Fruit fly (Drosophila melanogaster) whole organism, embryonic: ENCODE data around the gene CaMKI.

Experiments
- ATbp ChIP-seq: fragments of 200-800 bp; sonication (Bioruptor generic); optimal IDR thresholded peaks from 2 replicates; lab custom pipeline; 2017; ENCODE audit warnings: missing biosample characterization, mild to moderate bottlenecking, missing genetic modification characterization, missing genetic modification reagents
- Antp ChIP-seq: fragments of 200-800 bp; sonication (Bioruptor generic); optimal IDR thresholded peaks from 3 replicates; lab custom pipeline; 2016; ENCODE audit warnings: missing biosample characterization, missing genetic modification characterization
- Asciz ChIP-seq: fragments of 200-800 bp; sonication (Bioruptor generic); optimal IDR thresholded peaks from 2 replicates; lab custom pipeline; 2017; ENCODE audit warnings: missing biosample characterization, mild to moderate bottlenecking, missing genetic modification characterization, missing genetic modification reagents
- Atf6 ChIP-seq: fragments of 200-800 bp; sonication (Bioruptor generic); IDR thresholded peaks from 2 replicates; pipeline ENCODE4 v1.3.6; 2022; ENCODE audit warnings: missing biosample characterization, missing genetic modification characterization
- Bgb ChIP-seq: fragments of 200-800 bp; sonication (Bioruptor generic); IDR thresholded peaks from 2 replicates; pipeline ENCODE4 v1.3.6; 2022; ENCODE audit warnings: missing biosample characterization, missing genetic modification characterization; ENCODE audit not compliant: partially characterized antibody
- C15 ChIP-seq: fragments of 200-800 bp; sonication (Bioruptor generic); IDR thresholded peaks from 3 replicates; pipeline ENCODE4 v1.3.6; 2022; ENCODE audit warnings: missing biosample characterization, missing genetic modification characterization
- CG10654 ChIP-seq: fragments of 200-800 bp; sonication (Bioruptor generic); optimal IDR thresholded peaks from 2 replicates; lab custom pipeline; 2016; ENCODE audit warnings: missing biosample characterization, missing genetic modification characterization
- CG11696 ChIP-seq: fragments of 200-800 bp; sonication (Bioruptor generic); IDR thresholded peaks from 2 replicates; pipeline ENCODE4 v1.3.6; 2022; ENCODE audit warnings: missing biosample characterization, missing genetic modification characterization
- CG12299 ChIP-seq: fragments of 200-800 bp; sonication (Bioruptor generic); optimal IDR thresholded peaks from 2 replicates; lab custom pipeline; 2018; ENCODE audit warnings: missing biosample characterization, mild to moderate bottlenecking, missing genetic modification characterization
- CG12769 ChIP-seq: fragments of 200-800 bp; sonication (Bioruptor generic); optimal IDR thresholded peaks from 2 replicates; lab custom pipeline; 2019; ENCODE audit warnings: missing biosample characterization, mild to moderate bottlenecking, missing genetic modification characterization, moderate library complexity
- CG15601 ChIP-seq: fragments of 200-800 bp; sonication (Bioruptor generic); optimal IDR thresholded peaks from 3 replicates; lab custom pipeline; 2019; ENCODE audit warnings: missing biosample characterization, mild to moderate bottlenecking, missing genetic modification characterization, moderate library complexity
- CG17359 ChIP-seq: fragments of 200-800 bp; sonication (Bioruptor generic); optimal IDR thresholded peaks from 3 replicates; lab custom pipeline; 2018; ENCODE audit warnings: missing biosample characterization, mild to moderate bottlenecking, missing genetic modification characterization, moderate library complexity
- CG18764 ChIP-seq: fragments of 200-800 bp; sonication (Bioruptor generic); optimal IDR thresholded peaks from 3 replicates; lab custom pipeline; 2016; ENCODE audit warnings: missing biosample characterization, missing genetic modification characterization
- CG31441 ChIP-seq: fragments of 200-800 bp; sonication (Bioruptor generic); IDR thresholded peaks from 2 replicates; pipeline ENCODE4 v1.3.6; 2022; ENCODE audit warnings: missing biosample characterization, missing genetic modification characterization
- CG7928 ChIP-seq: fragments of 200-800 bp; sonication (Bioruptor generic); optimal IDR thresholded peaks from 2 replicates; lab custom pipeline; 2017; ENCODE audit warnings: missing biosample characterization, mild to moderate bottlenecking, missing genetic modification characterization
- CG8290 ChIP-seq, 3 experiments: fragments of 200-800 bp; sonication (Bioruptor generic); optimal IDR thresholded peaks; 2 replicates each; lab custom pipeline; 2016 to 2019; ENCODE audit warnings: missing biosample characterization in 3 of 3, missing genetic modification characterization in 3 of 3, mild to moderate bottlenecking in 2 of 3, moderate library complexity in 1 of 3
- CG9932 ChIP-seq: fragments of 200-800 bp; sonication (Bioruptor generic); IDR thresholded peaks from 2 replicates; pipeline ENCODE4 v1.3.6; 2022; ENCODE audit warnings: missing biosample characterization, missing genetic modification characterization
- Dbx ChIP-seq: fragments of 200-800 bp; sonication (Bioruptor generic); IDR thresholded peaks from 3 replicates; pipeline ENCODE4 v1.3.6; 2022; ENCODE audit warnings: missing biosample characterization, missing genetic modification characterization
- Dref ChIP-seq: fragments of 200-800 bp; sonication (Bioruptor generic); IDR thresholded peaks from 2 replicates; pipeline ENCODE4 v1.3.6; 2022; ENCODE audit warnings: missing biosample characterization, missing genetic modification characterization
- Fer2 ChIP-seq: fragments of 200-800 bp; sonication (Bioruptor generic); optimal IDR thresholded peaks from 2 replicates; lab custom pipeline; 2018; ENCODE audit warnings: missing biosample characterization, mild to moderate bottlenecking, missing genetic modification characterization, moderate library complexity
- HLH54F ChIP-seq: fragments of 200-800 bp; sonication (Bioruptor generic); optimal IDR thresholded peaks from 3 replicates; lab custom pipeline; 2016; ENCODE audit warnings: missing biosample characterization, missing genetic modification characterization
- Hey ChIP-seq: fragments of 200-800 bp; sonication (Bioruptor generic); optimal IDR thresholded peaks from 3 replicates; lab custom pipeline; 2018; ENCODE audit warnings: missing biosample characterization, mild to moderate bottlenecking, missing genetic modification characterization
- Jarid2 ChIP-seq: fragments of 200-800 bp; sonication (Bioruptor generic); optimal IDR thresholded peaks from 3 replicates; lab custom pipeline; 2017; ENCODE audit warnings: mild to moderate bottlenecking, missing biosample characterization, missing genetic modification reagents, missing genetic modification characterization
- Lim3 ChIP-seq: fragments of 200-800 bp; sonication (Bioruptor generic); IDR thresholded peaks from 2 replicates; pipeline ENCODE4 v1.3.6; 2022; ENCODE audit warnings: missing biosample characterization, missing genetic modification characterization
- Lpt ChIP-seq: fragments of >200 bp; optimal IDR thresholded peaks from 2 replicates; lab custom pipeline; 2018; ENCODE audit warnings: missing biosample characterization, missing genetic modification characterization
- Pdp1 ChIP-seq, 2 experiments: fragments of 200-800 bp; sonication (Bioruptor generic); optimal IDR thresholded peaks; 3 replicates each; lab custom pipeline; 2016; ENCODE audit warnings: missing biosample characterization in 2 of 2, missing genetic modification characterization in 2 of 2, mild to moderate bottlenecking in 1 of 2, moderate library complexity in 1 of 2
- Scr ChIP-seq: fragments of 200-800 bp; sonication (Bioruptor generic); IDR thresholded peaks from 2 replicates; pipeline ENCODE4 v1.3.6; 2022; ENCODE audit warnings: missing biosample characterization, missing genetic modification characterization; ENCODE audit not compliant: partially characterized antibody
- Trl ChIP-seq, 3 experiments: fragments of >200 bp in 2 of 3; fragments of 200-800 bp in 1 of 3; sonication (Bioruptor generic) in 1 of 3; optimal IDR thresholded peaks; 2 replicates in 1 of 3; 3 replicates in 2 of 3; lab custom pipeline; 2016 to 2017; ENCODE audit warnings: missing biosample characterization in 1 of 3, missing genetic modification characterization in 1 of 3
- ap ChIP-seq: fragments of 200-800 bp; sonication (Bioruptor generic); IDR thresholded peaks from 2 replicates; pipeline ENCODE4 v1.3.6; 2022; ENCODE audit warnings: missing biosample characterization, missing genetic modification characterization
- bab2 ChIP-seq: fragments of 200-800 bp; sonication (Bioruptor generic); optimal IDR thresholded peaks from 2 replicates; lab custom pipeline; 2016; ENCODE audit warnings: missing biosample characterization, missing genetic modification characterization
- cato ChIP-seq: fragments of 200-800 bp; sonication (Bioruptor generic); optimal IDR thresholded peaks from 2 replicates; lab custom pipeline; 2016; ENCODE audit warnings: missing biosample characterization, missing genetic modification characterization, borderline replicate concordance
- croc ChIP-seq: fragments of 200-800 bp; sonication (Bioruptor generic); conservative IDR thresholded peaks from 3 replicates; pipeline ENCODE4 v1.3.6; 2022; ENCODE audit warnings: missing biosample characterization, missing genetic modification characterization
- crp ChIP-seq, 2 experiments: fragments of 200-800 bp; sonication (Bioruptor generic); optimal IDR thresholded peaks; 2 replicates in 1 of 2; 3 replicates in 1 of 2; lab custom pipeline; 2017; ENCODE audit warnings: missing biosample characterization in 2 of 2, missing genetic modification characterization in 2 of 2, mild to moderate bottlenecking in 1 of 2, moderate library complexity in 1 of 2
- dmrt11E ChIP-seq: fragments of 200-800 bp; sonication (Bioruptor generic); optimal IDR thresholded peaks from 3 replicates; lab custom pipeline; 2018; ENCODE audit warnings: missing biosample characterization, mild to moderate bottlenecking, missing genetic modification characterization, moderate library complexity
- hbn ChIP-seq: fragments of 200-800 bp; sonication (Bioruptor generic); IDR thresholded peaks from 2 replicates; pipeline ENCODE4 v1.3.6; 2022; ENCODE audit warnings: missing biosample characterization, missing genetic modification characterization; ENCODE audit not compliant: partially characterized antibody
- kni ChIP-seq: fragments of 200-800 bp; sonication (Bioruptor generic); optimal IDR thresholded peaks from 3 replicates; lab custom pipeline; 2017; ENCODE audit warnings: mild to moderate bottlenecking, missing biosample characterization, missing genetic modification reagents, missing genetic modification characterization
- maf-S ChIP-seq: fragments of 200-800 bp; sonication (Bioruptor generic); optimal IDR thresholded peaks from 2 replicates; lab custom pipeline; 2016; ENCODE audit warnings: missing biosample characterization, missing genetic modification characterization
- nerfin-2 ChIP-seq: fragments of 200-800 bp; sonication (Bioruptor generic); IDR thresholded peaks from 2 replicates; pipeline ENCODE4 v1.3.6; 2022; ENCODE audit warnings: missing biosample characterization, missing genetic modification characterization; ENCODE audit not compliant: partially characterized antibody
- so ChIP-seq: fragments of 200-800 bp; sonication (Bioruptor generic); IDR thresholded peaks from 3 replicates; pipeline ENCODE4 v1.3.6; 2022; ENCODE audit warnings: missing biosample characterization, missing genetic modification characterization
- trh ChIP-seq: fragments of 200-800 bp; sonication (Bioruptor generic); optimal IDR thresholded peaks from 2 replicates; lab custom pipeline; 2016; ENCODE audit warnings: missing biosample characterization, missing genetic modification characterization
- usp ChIP-seq: fragments of >200 bp; optimal IDR thresholded peaks from 2 replicates; lab custom pipeline; 2017; ENCODE audit warnings: missing biosample characterization, missing genetic modification characterization
- vvl ChIP-seq: fragments of 200-800 bp; sonication (Bioruptor generic); IDR thresholded peaks from 2 replicates; pipeline ENCODE4 v1.3.6; 2022; ENCODE audit warnings: missing biosample characterization, missing genetic modification characterization

CaMKI gene

dm6 chr4:424630-425327 lies 20.5 kb upstream of the CaMKI start (continued):
- TF ChIP-seq Dbx (GFP tag; lab: Robert Waterston, UW) (peak; percentile 95; the same call in 2 of the 3 replicates), CG18764 (GFP tag; lab: Kevin White, UChicago) (peak; percentile 92), Atf6 (GFP tag; lab: Robert Waterston, UW) (peak; percentile 78), CG11696 (GFP tag; lab: Robert Waterston, UW) (no peak; the same call in 1 of the 2 replicates), so (GFP tag; lab: Robert Waterston, UW) (peak; percentile 75; the same call in 1 of the 3 replicates), Asciz (GFP tag; lab: Kevin White, UChicago) (peak; percentile 88), CG8290 (GFP tag; optimal IDR thresholded peaks at IDR 0.05; lab: Kevin White, UChicago) (peak; percentile 91), CG8290 (tag; optimal IDR thresholded peaks at IDR 0.05; lab: Kevin White, UChicago) (peak; percentile 70 to 84), CG15601 (tag; lab: Kevin White, UChicago) (peak; percentile 90), vvl (GFP tag; lab: Robert Waterston, UW) (peak; percentile 97), CG12769 (peak; percentile 73), CG9932 (GFP tag; lab: Robert Waterston, UW) (no peak; the same call in 1 of the 2 replicates), Bgb (peak; percentile 88), nerfin-2 (no peak), dmrt11E (tag; lab: Kevin White, UChicago) (peak; percentile 83), ATbp (GFP tag; lab: Kevin White, UChicago) (peak; percentile 90), Lim3 (no peak), maf-S (GFP tag; lab: Kevin White, UChicago) (peak; percentile 96), Hey (tag; lab: Kevin White, UChicago) (no peak), HLH54F (GFP tag; lab: Kevin White, UChicago) (peak; percentile 92), Scr (peak; percentile 45), Trl (optimal IDR thresholded peaks at IDR 0.05; lab: Kevin White, UChicago) (peak; percentile 22 to 56), Trl (GFP tag; optimal IDR thresholded peaks at IDR 0.05; lab: Kevin White, UChicago) (peak; percentile 97), Jarid2 (peak; percentile 90), trh (GFP tag; lab: Kevin White, UChicago) (peak; percentile 89), Antp (GFP tag; lab: Kevin White, UChicago) (peak; percentile 93), CG10654 (GFP tag; lab: Kevin White, UChicago) (peak; percentile 92), bab2 (peak; percentile 92), hbn (GFP tag; lab: Robert Waterston, UW) (no peak), ap (GFP tag; lab: Robert Waterston, UW) (no peak; the same call in 1 of the 2 replicates), usp (GFP tag; lab: Kevin White, UChicago) (no peak), kni (GFP tag; lab: Kevin White, UChicago) (peak; percentile 88), C15 (GFP tag; lab: Robert Waterston, UW) (peak; percentile 77), Fer2 (tag; lab: Kevin White, UChicago) (peak; percentile 86), Pdp1 (GFP tag; optimal IDR thresholded peaks at IDR 0.05; lab: Kevin White, UChicago) (peak; percentile 93 to 95), Lpt (GFP tag; lab: Kevin White, UChicago) (peak; percentile 100), CG12299 (tag; lab: Kevin White, UChicago) (peak; percentile 75), crp (GFP tag; optimal IDR thresholded peaks at IDR 0.05; lab: Kevin White, UChicago) (peak in 1 of 2 experiments; percentile 50), CG17359 (tag; lab: Kevin White, UChicago) (peak; percentile 94), cato (GFP tag; lab: Kevin White, UChicago) (peak; percentile 87), CG31441 (no peak; the same call in 1 of the 2 replicates), croc (peak; percentile 80), Dref (no peak), CG7928 (GFP tag; lab: Kevin White, UChicago) (peak; percentile 67)
- TF ChIP-seq, all 482 proteins: peak for 351
